Fruit fly (Drosophila melanogaster): ENCODE measurements around the gene CG4558.

Gene CG4558

DNA sequence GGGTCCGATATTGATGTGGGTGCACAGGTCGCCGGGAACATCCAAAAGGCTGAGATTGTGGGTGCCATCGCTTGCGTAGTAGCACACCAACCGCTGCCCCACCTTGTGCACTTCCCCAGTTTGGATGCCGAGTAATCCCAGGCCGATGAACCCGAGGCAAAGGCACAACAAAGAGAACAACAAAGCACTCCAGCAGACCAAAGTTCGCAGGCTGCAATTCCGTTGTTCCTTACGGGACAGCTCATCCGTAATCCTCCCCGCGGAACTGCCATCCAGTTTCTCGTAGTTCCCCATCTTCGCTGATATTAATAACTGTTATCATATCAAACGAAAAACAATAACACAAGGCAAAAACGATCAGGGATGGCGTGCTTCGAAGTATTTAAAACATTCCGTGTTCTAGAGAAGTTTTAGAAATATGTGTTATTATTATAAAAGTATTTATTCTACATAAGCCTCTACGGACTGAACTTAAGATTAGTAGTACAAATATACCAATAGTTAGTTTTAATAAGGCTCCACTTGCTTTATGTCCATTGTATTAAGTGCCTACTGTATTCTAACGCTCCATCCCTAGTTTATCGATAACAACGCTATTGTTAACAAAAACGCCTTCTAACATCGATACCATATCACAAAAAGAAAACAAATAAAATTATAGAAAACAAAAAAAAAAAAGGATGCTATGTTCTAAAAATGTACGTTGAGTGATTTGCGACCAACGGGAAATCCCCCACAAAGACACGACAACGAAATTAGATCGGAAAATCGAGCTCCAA lies at the start of gene CG4558, which contains the start of gene Cht11 (continued):
- peak; percentile 84 for TF ChIP-seq CG11456 (GFP tag; IDR thresholded peaks at IDR 0.05)
- peak; percentile 23 for TF ChIP-seq pfk (GFP tag; optimal IDR thresholded peaks at IDR 0.05)
- peak; percentile 20 for TF ChIP-seq Dp (GFP tag; optimal IDR thresholded peaks at IDR 0.05)
- peak; percentile 77 for TF ChIP-seq CG10979 (tag; optimal IDR thresholded peaks at IDR 0.05)
- TF ChIP-seq CG7928 (GFP tag; optimal IDR thresholded peaks at IDR 0.05) = peak; percentile 96
- no peak; the same call in none of the 2 replicates for TF ChIP-seq hbn (GFP tag; IDR thresholded peaks at IDR 0.05; ENCODE audit: partially characterized antibody)
- peak; percentile 16 for TF ChIP-seq Side (GFP tag; optimal IDR thresholded peaks at IDR 0.05)
- no peak for TF ChIP-seq CG2129 (GFP tag; IDR thresholded peaks at IDR 0.05; ENCODE audit: partially characterized antibody)
- peak; percentile 25 for TF ChIP-seq Antp (GFP tag; optimal IDR thresholded peaks at IDR 0.05)
- TF ChIP-seq CG8924 (tag; optimal IDR thresholded peaks at IDR 0.05) = peak; percentile 91
- TF ChIP-seq CG4820 (GFP tag; optimal IDR thresholded peaks at IDR 0.05) = peak; percentile 62
- TF ChIP-seq psq (GFP tag; optimal IDR thresholded peaks at IDR 0.05) = peak; percentile 65
- TF ChIP-seq caup (GFP tag; optimal IDR thresholded peaks at IDR 0.05; ENCODE audit: severe bottlenecking) = peak; percentile 74
- TF ChIP-seq Awh (GFP tag; IDR thresholded peaks at IDR 0.05) = peak; percentile 64; the same call in 1 of the 2 replicates
- peak; percentile 85 for TF ChIP-seq CG6272 (GFP tag; IDR thresholded peaks at IDR 0.05)
- no peak for TF ChIP-seq br (optimal IDR thresholded peaks at IDR 0.05)
- peak; percentile 78 for TF ChIP-seq bcd (GFP tag; optimal IDR thresholded peaks at IDR 0.05)
- peak; percentile 83 for TF ChIP-seq ci (GFP tag; IDR thresholded peaks at IDR 0.05)
- TF ChIP-seq nerfin-1 (tag; optimal IDR thresholded peaks at IDR 0.05) = peak; percentile 72
- TF ChIP-seq danr (GFP tag; IDR thresholded peaks at IDR 0.05) = peak; percentile 45; the same call in 1 of the 2 replicates
- no peak for TF ChIP-seq yki (optimal IDR thresholded peaks at IDR 0.05)
- peak; percentile 72 for TF ChIP-seq zfh2 (GFP tag; optimal IDR thresholded peaks at IDR 0.05)
- peak; percentile 47 for TF ChIP-seq nom (GFP tag; optimal IDR thresholded peaks at IDR 0.05)
- TF ChIP-seq CG8944 (GFP tag; optimal IDR thresholded peaks at IDR 0.05) = peak; percentile 47
- peak; percentile 88 for TF ChIP-seq B-H2 (GFP tag; optimal IDR thresholded peaks at IDR 0.05)
- TF ChIP-seq CG11723 (GFP tag; optimal IDR thresholded peaks at IDR 0.05) = peak; percentile 10
- peak; percentile 62 for TF ChIP-seq CG6254 (GFP tag; optimal IDR thresholded peaks at IDR 0.05)
- TF ChIP-seq CG17612 (GFP tag; IDR thresholded peaks at IDR 0.05) = peak; percentile 24; the same call in 1 of the 2 replicates
- TF ChIP-seq stwl (tag; optimal IDR thresholded peaks at IDR 0.05) = peak; percentile 54
- no peak for TF ChIP-seq dimm (GFP tag; IDR thresholded peaks at IDR 0.05)
- TF ChIP-seq Max (GFP tag; optimal IDR thresholded peaks at IDR 0.05) = peak; percentile 78
- TF ChIP-seq Ravus (GFP tag; IDR thresholded peaks at IDR 0.05) = peak; percentile 48
- peak; percentile 82 for TF ChIP-seq CG15269 (tag; optimal IDR thresholded peaks at IDR 0.05)
- TF ChIP-seq sim (GFP tag; IDR thresholded peaks at IDR 0.05) = no peak
- TF ChIP-seq CG4854 (GFP tag; optimal IDR thresholded peaks at IDR 0.05) = peak; percentile 62
- TF ChIP-seq Mrtf (GFP tag; IDR thresholded peaks at IDR 0.05) = peak; percentile 76; the same call in 2 of the 3 replicates
- peak; percentile 79 for TF ChIP-seq CG15696 (tag; optimal IDR thresholded peaks at IDR 0.05)
- peak; percentile 79 for TF ChIP-seq pum (GFP tag; optimal IDR thresholded peaks at IDR 0.05)
- peak; percentile 32 for TF ChIP-seq CHES-1-like (GFP tag; optimal IDR thresholded peaks at IDR 0.05)
- TF ChIP-seq CG8089 (GFP tag; optimal IDR thresholded peaks at IDR 0.05) = no peak
- TF ChIP-seq CG15601 (tag; optimal IDR thresholded peaks at IDR 0.05) = peak; percentile 64
- peak; percentile 78 for TF ChIP-seq CG1602 (GFP tag; optimal IDR thresholded peaks at IDR 0.05)
- peak; percentile 81 for TF ChIP-seq Chrac-16 (GFP tag; optimal IDR thresholded peaks at IDR 0.05)
- TF ChIP-seq CTCF (GFP tag; optimal IDR thresholded peaks at IDR 0.05) = peak; percentile 6
- TF ChIP-seq CG10654 (GFP tag; optimal IDR thresholded peaks at IDR 0.05) = peak; percentile 77
- TF ChIP-seq CG12155 (GFP tag; optimal IDR thresholded peaks at IDR 0.05) = peak; percentile 80
- TF ChIP-seq hkb (optimal IDR thresholded peaks at IDR 0.05) = no peak
- TF ChIP-seq hkb (GFP tag; IDR thresholded peaks at IDR 0.05) = peak; percentile 84
- peak; percentile 88 for TF ChIP-seq CG30403 (GFP tag; optimal IDR thresholded peaks at IDR 0.05)
- no peak for TF ChIP-seq p53 (GFP tag; optimal IDR thresholded peaks at IDR 0.05)
- peak; percentile 95 for TF ChIP-seq Ets65A (GFP tag)

All from whole organism, embryonic.